Worm (Caenorhabditis elegans): ENCODE results near the gene pxn-1.

DNA sequence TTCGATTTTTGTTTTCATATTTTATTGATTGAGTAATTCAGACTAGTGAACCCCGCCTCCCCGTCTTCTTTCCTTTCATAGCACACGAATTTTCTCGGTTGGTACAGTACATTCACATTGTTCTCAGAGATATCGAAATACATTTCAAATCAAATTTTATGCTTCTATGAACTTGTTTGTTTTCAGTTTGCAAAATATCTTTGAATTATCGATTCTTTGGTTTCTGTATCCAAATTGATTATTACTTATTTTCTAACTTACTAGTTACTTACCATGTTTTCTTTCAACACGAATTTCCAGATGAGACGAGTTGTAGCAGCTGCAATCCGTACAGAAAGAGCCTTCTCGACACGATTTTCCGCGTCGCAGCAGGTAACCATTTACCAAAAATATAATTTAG, 29.3 kb upstream of the pxn-1 start, which contains the start of gene mrps-2:
- TF ChIP-seq tbx-37 (GFP tag; conservative IDR thresholded peaks at IDR 0.05) (no peak), ama-1 (optimal IDR thresholded peaks at IDR 0.05) (no peak), flt-1 (GFP tag; IDR thresholded peaks at IDR 0.05) (no peak), hmg-4 (GFP tag; optimal IDR thresholded peaks at IDR 0.05) (no peak), F13C5.2 (tag; optimal IDR thresholded peaks at IDR 0.05) (no peak), aly-1 (tag; optimal IDR thresholded peaks at IDR 0.05) (no peak), sea-1 (GFP tag; conservative IDR thresholded peaks at IDR 0.05) (no peak), pes-1 (GFP tag; IDR thresholded peaks at IDR 0.05) (no peak), tra-4 (tag; optimal IDR thresholded peaks at IDR 0.05) (no peak), scrt-1 (GFP tag; IDR thresholded peaks at IDR 0.05) (no peak), tbx-11 (GFP tag; IDR thresholded peaks at IDR 0.05) (no peak), hmbx-1 (tag; optimal IDR thresholded peaks at IDR 0.05) (no peak), ceh-13 (GFP tag; optimal IDR thresholded peaks at IDR 0.05) (no peak), ets-7 (tag; optimal IDR thresholded peaks at IDR 0.05) (no peak)
